Worm (Caenorhabditis elegans): ENCODE data around the gene mtrr-1.

- TF ChIP-seq him-1 (tag; optimal IDR thresholded peaks at IDR 0.05) (no peak), dao-5 (tag; optimal IDR thresholded peaks at IDR 0.05) (no peak)
Measured at ce11 chrII:9279016-9279415, 6.8 kb upstream of the mtrr-1 start.

Measured in whole organism, L4/young adult.